Worm (Caenorhabditis elegans) whole organism, early embryonic: Measurements from ENCODE around the gene srh-276.

Experiments
- F13C5.2 ChIP-seq: sonication (generic microtip); optimal IDR thresholded peaks from 2 replicates; lab custom pipeline; 2017; ENCODE audit warnings: mild to moderate bottlenecking, missing genetic modification characterization, inconsistent platforms, missing compliant biosample characterization
- ama-1 ChIP-seq: fragments of 150-350 bp; optimal IDR thresholded peaks from 2 replicates; lab custom pipeline; 2014
- flt-1 ChIP-seq: fragments of 200-800 bp; sonication (Bioruptor generic); IDR thresholded peaks from 2 replicates; pipeline ENCODE4 v1.3.6; 2022; ENCODE audit warnings: missing genetic modification characterization, missing compliant biosample characterization
- hmbx-1 ChIP-seq: sonication (generic microtip); optimal IDR thresholded peaks from 2 replicates; lab custom pipeline; 2016; ENCODE audit warnings: mild to moderate bottlenecking, missing genetic modification characterization, missing compliant biosample characterization
- hmg-4 ChIP-seq: fragments of 200-800 bp; sonication (Bioruptor generic); optimal IDR thresholded peaks from 2 replicates; lab custom pipeline; 2018; ENCODE audit warnings: mild to moderate bottlenecking, missing genetic modification characterization, missing compliant biosample characterization
- hnd-1 ChIP-seq: sonication (generic microtip); optimal IDR thresholded peaks from 2 replicates; lab custom pipeline; 2016; ENCODE audit warnings: missing genetic modification characterization, missing compliant biosample characterization
- pes-1 ChIP-seq: fragments of 200-800 bp; sonication (Bioruptor generic); IDR thresholded peaks from 2 replicates; pipeline ENCODE4 v1.3.6; 2022; ENCODE audit warnings: missing genetic modification reagents, missing genetic modification characterization, missing compliant biosample characterization
- scrt-1 ChIP-seq: fragments of 200-800 bp; sonication (Bioruptor generic); IDR thresholded peaks from 2 replicates; pipeline ENCODE4 v1.3.6; 2022; ENCODE audit warnings: missing genetic modification characterization, missing compliant biosample characterization
- sea-1 ChIP-seq: fragments of 200-800 bp; sonication (Bioruptor generic); conservative IDR thresholded peaks from 2 replicates; pipeline ENCODE4 v1.3.6; 2022; ENCODE audit warnings: missing genetic modification characterization, missing compliant biosample characterization
- tbx-37 ChIP-seq: fragments of 200-800 bp; sonication (Bioruptor generic); conservative IDR thresholded peaks from 2 replicates; pipeline ENCODE4 v1.3.6; 2022; ENCODE audit warnings: missing genetic modification reagents, missing genetic modification characterization, missing compliant biosample characterization
- tra-4 ChIP-seq: sonication (generic microtip); optimal IDR thresholded peaks from 2 replicates; lab custom pipeline; 2017; ENCODE audit warnings: missing genetic modification characterization, missing compliant biosample characterization

ce11 chrV:15559047-15559446, 29.9 kb downstream of the srh-276 start, which contains the start of gene acr-18:
- no peak for TF ChIP-seq ama-1
- TF ChIP-seq F13C5.2 (tag; lab: Kevin White, UChicago) = no peak
- TF ChIP-seq hnd-1 (tag; lab: Kevin White, UChicago) = no peak
- no peak for TF ChIP-seq tbx-37
- no peak for TF ChIP-seq tra-4 (tag; lab: Kevin White, UChicago)
- TF ChIP-seq scrt-1 (GFP tag; lab: Robert Waterston, UW) = no peak
- no peak for TF ChIP-seq hmbx-1
- TF ChIP-seq sea-1 (GFP tag; lab: Robert Waterston, UW) = no peak
- no peak for TF ChIP-seq flt-1 (GFP tag; lab: Robert Waterston, UW)
- no peak for TF ChIP-seq hmg-4 (GFP tag; lab: Kevin White, UChicago)
- TF ChIP-seq pes-1 = no peak
